Worm (Caenorhabditis elegans) whole organism, early embryonic: ENCODE results near the gene fbxa-47.
"Not testable (repeated sequence)": the region's sequence is repeated elsewhere in the genome, so short reads cannot be mapped to it uniquely, and the experiment has no call there.

Experiments used
- B0310.2 ChIP-seq: sonication (generic microtip); optimal IDR thresholded peaks from 2 replicates; lab custom pipeline; 2016; ENCODE audit warnings: mild to moderate bottlenecking, missing genetic modification characterization, missing compliant biosample characterization
- F13C5.2 ChIP-seq: sonication (generic microtip); optimal IDR thresholded peaks from 2 replicates; lab custom pipeline; 2017; ENCODE audit warnings: mild to moderate bottlenecking, missing genetic modification characterization, inconsistent platforms, missing compliant biosample characterization
- aly-1 ChIP-seq: sonication (generic microtip); optimal IDR thresholded peaks from 2 replicates; lab custom pipeline; 2016; ENCODE audit warnings: missing genetic modification characterization, missing compliant biosample characterization
- ama-1 ChIP-seq: fragments of 150-350 bp; optimal IDR thresholded peaks from 2 replicates; lab custom pipeline; 2014
- ceh-13 ChIP-seq: fragments of 200-800 bp; sonication (Bioruptor generic); optimal IDR thresholded peaks from 2 replicates; lab custom pipeline; 2018; ENCODE audit warnings: mild to moderate bottlenecking, missing genetic modification characterization, missing compliant biosample characterization
- ceh-36 ChIP-seq: sonication (generic microtip); optimal IDR thresholded peaks from 2 replicates; lab custom pipeline; 2016; ENCODE audit warnings: missing genetic modification characterization, inconsistent platforms, missing compliant biosample characterization
- ets-7 ChIP-seq: sonication (generic microtip); optimal IDR thresholded peaks from 2 replicates; lab custom pipeline; 2016; ENCODE audit warnings: missing genotype, missing genetic modification characterization, missing compliant biosample characterization
- flt-1 ChIP-seq: fragments of 200-800 bp; sonication (Bioruptor generic); IDR thresholded peaks from 2 replicates; pipeline ENCODE4 v1.3.6; 2022; ENCODE audit warnings: missing genetic modification characterization, missing compliant biosample characterization
- hmbx-1 ChIP-seq: sonication (generic microtip); optimal IDR thresholded peaks from 2 replicates; lab custom pipeline; 2016; ENCODE audit warnings: mild to moderate bottlenecking, missing genetic modification characterization, missing compliant biosample characterization
- hmg-4 ChIP-seq: fragments of 200-800 bp; sonication (Bioruptor generic); optimal IDR thresholded peaks from 2 replicates; lab custom pipeline; 2018; ENCODE audit warnings: mild to moderate bottlenecking, missing genetic modification characterization, missing compliant biosample characterization
- hnd-1 ChIP-seq: sonication (generic microtip); optimal IDR thresholded peaks from 2 replicates; lab custom pipeline; 2016; ENCODE audit warnings: missing genetic modification characterization, missing compliant biosample characterization
- pes-1 ChIP-seq: fragments of 200-800 bp; sonication (Bioruptor generic); IDR thresholded peaks from 2 replicates; pipeline ENCODE4 v1.3.6; 2022; ENCODE audit warnings: missing genetic modification reagents, missing genetic modification characterization, missing compliant biosample characterization
- scrt-1 ChIP-seq: fragments of 200-800 bp; sonication (Bioruptor generic); IDR thresholded peaks from 2 replicates; pipeline ENCODE4 v1.3.6; 2022; ENCODE audit warnings: missing genetic modification characterization, missing compliant biosample characterization
- sea-1 ChIP-seq: fragments of 200-800 bp; sonication (Bioruptor generic); conservative IDR thresholded peaks from 2 replicates; pipeline ENCODE4 v1.3.6; 2022; ENCODE audit warnings: missing genetic modification characterization, missing compliant biosample characterization
- tbx-11 ChIP-seq: fragments of 200-800 bp; sonication (Bioruptor generic); IDR thresholded peaks from 2 replicates; pipeline ENCODE4 v1.3.6; 2022; ENCODE audit warnings: missing genetic modification characterization, missing compliant biosample characterization
- tbx-37 ChIP-seq: fragments of 200-800 bp; sonication (Bioruptor generic); conservative IDR thresholded peaks from 2 replicates; pipeline ENCODE4 v1.3.6; 2022; ENCODE audit warnings: missing genetic modification reagents, missing genetic modification characterization, missing compliant biosample characterization
- tra-4 ChIP-seq: sonication (generic microtip); optimal IDR thresholded peaks from 2 replicates; lab custom pipeline; 2017; ENCODE audit warnings: missing genetic modification characterization, missing compliant biosample characterization

Gene fbxa-47

DNA sequence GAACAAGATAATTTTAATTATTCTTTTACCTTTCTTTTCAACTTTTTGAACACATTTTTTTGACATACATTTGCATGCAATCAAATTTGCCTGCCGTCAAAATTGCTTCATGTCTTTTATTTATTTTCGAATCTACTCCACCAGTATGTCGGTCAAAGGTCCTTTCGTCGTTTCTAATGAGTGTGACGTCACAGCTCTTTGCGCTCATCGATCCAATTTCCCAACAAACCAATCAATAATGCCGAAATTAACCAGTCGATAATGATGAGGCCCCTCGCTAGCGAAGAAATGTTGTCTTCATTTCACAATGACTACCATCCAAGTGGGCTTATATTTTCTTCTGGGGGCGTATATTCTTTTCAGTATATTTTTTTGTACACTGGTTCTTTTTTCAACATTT lies 30.7 kb upstream of the fbxa-47 start, which contains the start of gene Y54F10BM.6:
TSS of gene Y54F10BM.6 (plus strand) at position 301 of the 400 bp plus-strand sequence.
- TF ChIP-seq hnd-1 (tag; lab: Kevin White, UChicago), result no peak
- no peak for TF ChIP-seq tbx-11 (GFP tag; lab: Robert Waterston, UW)
- TF ChIP-seq scrt-1 (GFP tag; lab: Robert Waterston, UW), result no peak

DNA sequence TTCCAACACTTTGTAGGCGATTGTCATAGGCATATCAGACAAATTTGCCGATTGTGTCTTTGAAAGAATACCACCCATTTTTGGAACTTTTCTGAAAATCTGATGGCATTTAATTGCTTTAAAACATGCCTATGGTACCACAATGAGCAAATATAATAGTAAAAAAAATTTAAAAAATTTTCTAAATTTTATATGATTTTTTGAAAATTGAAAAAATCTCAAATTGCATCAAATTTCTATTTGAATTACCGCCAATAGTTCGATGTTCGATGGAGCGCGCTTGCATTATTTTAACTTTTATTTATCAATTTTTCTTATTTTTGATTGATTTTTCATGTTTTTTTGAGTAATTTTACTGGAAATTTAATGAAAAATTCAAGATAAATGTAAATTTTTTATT lies 29.1 kb upstream of the fbxa-47 start, which contains the start of gene fbxa-42:
TSS of gene fbxa-42 (minus strand) at position 101 of the 400 bp plus-strand sequence.
- not testable (repeated sequence) for TF ChIP-seq hnd-1 (tag; lab: Kevin White, UChicago); tbx-37 (GFP tag; lab: Robert Waterston, UW); tra-4 (tag; lab: Kevin White, UChicago)

DNA sequence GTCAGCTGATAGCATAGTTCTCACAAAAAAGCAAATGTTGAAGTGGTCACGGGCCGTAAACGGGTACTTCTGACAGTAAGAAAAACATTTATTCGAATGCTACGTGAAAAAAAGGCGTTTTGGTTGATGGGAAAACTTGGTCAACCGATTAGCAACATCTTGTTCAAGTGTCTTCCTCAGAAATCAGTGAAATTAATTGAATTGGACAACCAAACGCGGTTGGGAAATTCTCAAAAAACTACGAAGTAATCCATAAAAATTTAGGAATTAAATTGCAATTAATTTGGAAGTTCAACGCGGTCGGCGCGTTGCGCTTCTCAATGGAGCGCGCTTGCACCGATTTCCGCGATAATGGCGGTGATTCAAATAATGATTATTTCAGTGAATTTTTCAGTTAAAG lies 27.1 kb upstream of the fbxa-47 start:
- TF ChIP-seq tra-4 (tag; lab: Kevin White, UChicago) (no peak), ets-7 (tag; lab: Kevin White, UChicago) (no peak), hmbx-1 (tag; lab: Kevin White, UChicago) (no peak), scrt-1 (GFP tag; lab: Robert Waterston, UW) (no peak), tbx-11 (GFP tag; lab: Robert Waterston, UW) (no peak), aly-1 (tag; lab: Kevin White, UChicago) (no peak), tbx-37 (GFP tag; lab: Robert Waterston, UW) (no peak), B0310.2 (tag; lab: Kevin White, UChicago) (no peak), hnd-1 (tag; lab: Kevin White, UChicago) (no peak), sea-1 (GFP tag; lab: Robert Waterston, UW) (no peak), ceh-13 (GFP tag; lab: Kevin White, UChicago) (no peak), ceh-36 (no peak), flt-1 (GFP tag; lab: Robert Waterston, UW) (no peak), ama-1 (no peak), hmg-4 (no peak)

DNA sequence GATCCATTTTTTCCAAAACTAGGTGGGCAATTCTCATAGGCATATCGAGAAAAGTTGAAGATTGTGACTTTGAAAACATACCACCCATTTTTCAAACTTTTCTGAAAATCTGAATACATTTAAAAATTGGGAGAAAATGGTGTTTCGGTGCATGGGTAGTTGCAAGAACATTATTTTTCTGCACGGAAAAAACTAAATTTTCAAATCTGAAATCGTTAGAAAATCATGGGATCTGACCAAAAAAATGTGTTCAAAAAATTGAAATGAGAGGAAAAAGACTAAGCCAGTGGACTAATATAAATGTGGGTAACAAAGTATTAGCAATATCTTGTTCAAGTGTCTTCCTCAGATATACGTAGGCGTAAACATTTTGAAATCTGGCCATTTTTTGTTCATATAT lies 26.6 kb upstream of the fbxa-47 start, which contains the start of gene fbxa-43:
TSS of gene fbxa-43 (minus strand) at position 101 of the 400 bp plus-strand sequence.
- TF ChIP-seq ceh-13 (GFP tag; lab: Kevin White, UChicago) (no peak), aly-1 (tag; lab: Kevin White, UChicago) (no peak), scrt-1 (GFP tag; lab: Robert Waterston, UW) (no peak), tbx-11 (GFP tag; lab: Robert Waterston, UW) (no peak), hnd-1 (tag; lab: Kevin White, UChicago) (no peak), ceh-36 (no peak), hmbx-1 (tag; lab: Kevin White, UChicago) (no peak), tbx-37 (GFP tag; lab: Robert Waterston, UW) (no peak), tra-4 (tag; lab: Kevin White, UChicago) (no peak), B0310.2 (tag; lab: Kevin White, UChicago) (no peak), hmg-4 (no peak), ama-1 (no peak), ets-7 (tag; lab: Kevin White, UChicago) (no peak)

DNA sequence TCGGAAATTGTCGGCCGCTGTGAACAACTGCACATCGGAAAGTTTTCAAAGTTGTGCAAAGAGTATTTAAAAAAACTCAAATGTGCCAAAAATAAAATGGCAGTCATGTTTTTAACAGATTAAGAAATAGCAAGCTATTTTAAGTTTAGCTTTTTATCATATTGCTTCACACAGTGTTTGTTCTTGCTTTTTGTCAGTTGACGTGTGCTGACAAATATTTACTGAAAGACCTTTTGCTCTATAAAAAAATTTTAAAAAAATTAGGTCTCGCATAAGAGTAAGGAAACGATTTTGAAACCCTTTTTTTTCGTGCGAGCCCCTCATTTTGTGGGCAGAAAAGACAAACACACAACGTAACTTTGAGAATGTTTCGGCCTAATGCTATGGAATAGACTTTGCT lies 23.3 kb upstream of the fbxa-47 start, which contains the start of gene fbxa-71:
TSS of gene fbxa-71 (plus strand) at position 301 of the 400 bp plus-strand sequence.
- TF ChIP-seq ama-1 (no peak), F13C5.2 (tag; lab: Kevin White, UChicago) (no peak), ceh-13 (GFP tag; lab: Kevin White, UChicago) (no peak), aly-1 (tag; lab: Kevin White, UChicago) (no peak), hmg-4 (no peak), ceh-36 (no peak), pes-1 (GFP tag; lab: Robert Waterston, UW) (no peak), tra-4 (tag; lab: Kevin White, UChicago) (no peak), scrt-1 (GFP tag; lab: Robert Waterston, UW) (no peak)

DNA sequence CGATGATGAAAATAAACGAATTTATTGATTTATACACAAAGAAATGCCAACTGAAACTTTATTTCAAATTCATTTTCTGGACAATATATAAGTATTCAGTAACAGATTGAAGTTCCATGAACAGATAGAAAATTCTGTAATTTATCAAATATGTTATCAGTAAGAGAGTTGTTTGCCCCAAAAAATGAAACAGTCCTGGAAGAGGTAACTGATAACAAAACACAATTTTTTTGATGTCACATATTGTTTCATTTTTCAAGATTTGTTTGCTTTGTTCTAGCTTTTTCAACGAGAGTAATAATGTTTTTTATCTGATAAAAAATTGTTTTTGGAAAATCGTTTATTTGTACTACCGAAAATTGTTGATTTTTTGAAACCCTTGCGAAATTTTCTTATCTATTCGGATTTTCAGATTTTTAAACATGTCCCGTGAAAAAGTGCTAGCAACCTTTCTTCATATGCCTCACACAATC lies 20.8 kb upstream of the fbxa-47 start, which contains the start of gene fbxa-73:
TSS of gene fbxa-73 (plus strand) at position 423 of the 473 bp plus-strand sequence.
- TF ChIP-seq sea-1 (GFP tag; lab: Robert Waterston, UW) (no peak), flt-1 (GFP tag; lab: Robert Waterston, UW) (no peak)

DNA sequence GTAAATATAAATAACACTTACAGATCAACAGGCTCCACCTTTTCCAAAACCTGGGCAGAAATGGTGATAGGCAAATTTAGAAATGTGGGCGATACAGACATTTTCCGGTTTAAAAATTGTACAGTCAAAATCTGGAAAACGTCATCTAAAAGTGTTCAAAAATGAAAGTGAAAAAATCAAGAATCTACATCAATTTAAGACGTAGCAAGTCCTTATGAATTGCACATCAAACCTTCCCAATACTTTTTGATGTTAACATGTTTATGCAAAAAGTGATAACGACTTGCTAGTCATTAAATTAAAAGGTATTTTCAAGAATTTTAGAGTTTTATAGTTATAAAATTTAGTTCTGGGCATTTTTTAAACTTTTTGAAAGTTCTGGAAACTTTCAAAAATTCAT lies 19.1 kb upstream of the fbxa-47 start, which contains the start of gene fbxa-7:
TSS of gene fbxa-7 (minus strand) at position 101 of the 400 bp plus-strand sequence.
- no peak for TF ChIP-seq hnd-1 (tag; lab: Kevin White, UChicago)
- no peak for TF ChIP-seq ets-7 (tag; lab: Kevin White, UChicago)
- no peak for TF ChIP-seq hmbx-1 (tag; lab: Kevin White, UChicago)
- no peak for TF ChIP-seq B0310.2 (tag; lab: Kevin White, UChicago)
- no peak for TF ChIP-seq aly-1 (tag; lab: Kevin White, UChicago)
- TF ChIP-seq tbx-37 (GFP tag; lab: Robert Waterston, UW), result no peak
- TF ChIP-seq ceh-13 (GFP tag; lab: Kevin White, UChicago), result no peak
- TF ChIP-seq pes-1 (GFP tag; lab: Robert Waterston, UW), result no peak
- no peak for TF ChIP-seq scrt-1 (GFP tag; lab: Robert Waterston, UW)
- TF ChIP-seq hmg-4, result no peak
- no peak for TF ChIP-seq F13C5.2 (tag; lab: Kevin White, UChicago)
- TF ChIP-seq tra-4 (tag; lab: Kevin White, UChicago), result no peak

DNA sequence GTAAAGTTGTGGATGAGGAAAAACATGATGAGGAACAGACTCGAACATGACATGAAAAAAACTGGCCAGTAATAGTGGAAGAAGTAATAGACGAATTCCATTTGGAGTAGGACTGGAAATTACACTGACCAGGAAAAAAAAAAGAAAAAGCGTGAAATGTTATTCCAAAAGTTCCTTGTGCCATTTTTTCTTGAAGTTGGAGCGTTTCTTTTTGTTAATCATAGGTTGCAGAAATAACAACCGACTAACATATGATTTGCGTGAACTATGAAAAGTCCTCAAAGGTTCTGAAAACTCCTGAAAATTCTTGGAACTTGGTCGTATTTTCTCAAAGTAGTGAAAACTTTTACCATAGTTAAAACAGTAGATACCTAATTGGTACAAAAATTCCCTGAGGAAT lies 13.5 kb upstream of the fbxa-47 start, which contains the start of gene srd-67:
TSS of gene srd-67 (minus strand) at position 101 of the 400 bp plus-strand sequence.
- no peak for TF ChIP-seq tbx-11 (GFP tag; lab: Robert Waterston, UW)
- TF ChIP-seq hmbx-1 (tag; lab: Kevin White, UChicago), result no peak
- TF ChIP-seq ceh-36, result no peak
- no peak for TF ChIP-seq ceh-13 (GFP tag; lab: Kevin White, UChicago)
- no peak for TF ChIP-seq B0310.2 (tag; lab: Kevin White, UChicago)
- no peak for TF ChIP-seq tbx-37 (GFP tag; lab: Robert Waterston, UW)
